Worm (Caenorhabditis elegans): Measurements from ENCODE around the gene gmpr-1.
A peak's percentile ranks its signal among the peaks of the same experiment; 100 is the strongest.

The gmpr-1 gene

ce11 chrV:4375807-4376564 lies 4.8 kb upstream of the gmpr-1 start, which contains the start of gene F32D1.7:
TSS of gene F32D1.7 (minus strand) at chrV:4376173.
- no peak for TF ChIP-seq ztf-4 (tag; optimal IDR thresholded peaks at IDR 0.05)
- TF ChIP-seq F13H6.1 (tag; optimal IDR thresholded peaks at IDR 0.05) = no peak
- no peak for TF ChIP-seq unc-62 (GFP tag; optimal IDR thresholded peaks at IDR 0.05)
- no peak for TF ChIP-seq nhr-77 (tag; optimal IDR thresholded peaks at IDR 0.05)
- TF ChIP-seq snpc-4 (tag; optimal IDR thresholded peaks at IDR 0.05) = no peak

- TF ChIP-seq elt-1 (tag; optimal IDR thresholded peaks at IDR 0.05) (no peak), unc-62 (GFP tag; optimal IDR thresholded peaks at IDR 0.05) (no peak), fos-1 (tag; optimal IDR thresholded peaks at IDR 0.05) (no peak), lin-11 (tag; optimal IDR thresholded peaks at IDR 0.05) (no peak), nhr-11 (tag; optimal IDR thresholded peaks at IDR 0.05) (no peak), ZK546.5 (tag; optimal IDR thresholded peaks at IDR 0.05) (no peak)
Measured at ce11 chrV:4374625-4375024, 3.4 kb upstream of the gmpr-1 start, which contains the start of gene neg-1. TSS of gene neg-1 (minus strand) at chrV:4374874.

- TF ChIP-seq ceh-16 (tag; optimal IDR thresholded peaks at IDR 0.05) = no peak
Measured at ce11 chrV:4373656-4374055, 2.5 kb upstream of the gmpr-1 start.

ce11 chrV:4372986-4373385 lies 1.8 kb upstream of the gmpr-1 start:
- TF ChIP-seq egl-27 (tag; optimal IDR thresholded peaks at IDR 0.05) (no peak), gmeb-1 (tag; optimal IDR thresholded peaks at IDR 0.05) (no peak), unc-39 (tag; optimal IDR thresholded peaks at IDR 0.05) (no peak)

- TF ChIP-seq Y55F3AM.14 (GFP tag; optimal IDR thresholded peaks at IDR 0.05) (no peak), aly-2 (tag; optimal IDR thresholded peaks at IDR 0.05) (no peak), elt-3 (tag; optimal IDR thresholded peaks at IDR 0.05) (no peak), nhr-21 (tag; optimal IDR thresholded peaks at IDR 0.05) (no peak), lin-39 (tag; optimal IDR thresholded peaks at IDR 0.05) (no peak), sma-3 (GFP tag; optimal IDR thresholded peaks at IDR 0.05) (no peak), lin-13 (GFP tag; optimal IDR thresholded peaks at IDR 0.05) (no peak), ama-1 (optimal IDR thresholded peaks at IDR 0.05) (no peak), mab-5 (tag; optimal IDR thresholded peaks at IDR 0.05) (no peak), ZK546.5 (tag; optimal IDR thresholded peaks at IDR 0.05) (no peak), nhr-10 (tag; optimal IDR thresholded peaks at IDR 0.05) (no peak)
Measured at ce11 chrV:4370515-4370914, 668 bp downstream of the gmpr-1 start.

ce11 chrV:4366440-4366839 lies 4.7 kb downstream of the gmpr-1 start, which contains the start of gene F32D1.11:
TSS of gene F32D1.11 (minus strand) at chrV:4366540.
- TF ChIP-seq nhr-11 (tag; optimal IDR thresholded peaks at IDR 0.05) = no peak
- TF ChIP-seq blmp-1 (tag; optimal IDR thresholded peaks at IDR 0.05; ENCODE audit: insufficient read depth) = no peak
- no peak for TF ChIP-seq elt-3 (tag; optimal IDR thresholded peaks at IDR 0.05)

ce11 chrV:4364517-4364916 lies 6.7 kb downstream of the gmpr-1 start, which contains the start of gene grl-13:
TSS of gene grl-13 (minus strand) at chrV:4364617.
- TF ChIP-seq mdl-1 (tag; optimal IDR thresholded peaks at IDR 0.05) = no peak

ce11 chrV:4361505-4361904 lies 9.7 kb downstream of the gmpr-1 start, which contains the start of gene F32D1.3:
TSS of gene F32D1.3 (minus strand) at chrV:4361569.
- TF ChIP-seq elt-1 (tag; optimal IDR thresholded peaks at IDR 0.05) (peak; percentile 10), nhr-25 (tag; optimal IDR thresholded peaks at IDR 0.05) (peak; percentile 31), R02D3.7 (tag; optimal IDR thresholded peaks at IDR 0.05) (no peak), ceh-16 (tag; optimal IDR thresholded peaks at IDR 0.05) (peak; percentile 43), mdl-1 (tag; optimal IDR thresholded peaks at IDR 0.05) (peak in 1 of 2 experiments; percentile 31), sma-3 (GFP tag; optimal IDR thresholded peaks at IDR 0.05) (no peak), sma-9 (GFP tag; optimal IDR thresholded peaks at IDR 0.05) (peak; percentile 53), sma-9 (tag; optimal IDR thresholded peaks at IDR 0.05) (no peak)
